Worm (Caenorhabditis elegans) whole organism, L3 larva: ENCODE results near the gene srab-16.

Experiments
- R02D3.7 ChIP-seq: fragments of 150-350 bp; optimal IDR thresholded peaks from 2 replicates; lab custom pipeline; 2014; ENCODE audit warnings: missing biosample characterization, missing genetic modification characterization
- ZK546.5 ChIP-seq: sonication (generic microtip); optimal IDR thresholded peaks from 2 replicates; lab custom pipeline; 2017; ENCODE audit warnings: missing biosample characterization, missing genetic modification characterization
- ama-1 ChIP-seq: fragments of 150-350 bp; optimal IDR thresholded peaks from 2 replicates; lab custom pipeline; 2018
- ceh-28 ChIP-seq: fragments of 150-350 bp; optimal IDR thresholded peaks from 2 replicates; lab custom pipeline; 2014; ENCODE audit warnings: missing biosample characterization, missing genetic modification reagents, missing genetic modification characterization
- daf-12 ChIP-seq: fragments of 150-350 bp; optimal IDR thresholded peaks from 2 replicates; lab custom pipeline; 2014; ENCODE audit warnings: missing biosample characterization, missing genetic modification reagents, missing genetic modification characterization
- egl-5 ChIP-seq: fragments of 150-350 bp; optimal IDR thresholded peaks from 2 replicates; lab custom pipeline; 2017; ENCODE audit warnings: missing biosample characterization, missing genetic modification reagents, missing genetic modification characterization, inconsistent platforms
- elt-1 ChIP-seq: fragments of 150-350 bp; optimal IDR thresholded peaks from 2 replicates; lab custom pipeline; 2014; ENCODE audit warnings: missing biosample characterization, missing genetic modification characterization
- elt-2 ChIP-seq: sonication (generic microtip); optimal IDR thresholded peaks from 2 replicates; lab custom pipeline; 2016; ENCODE audit warnings: missing genetic modification reagents, mild to moderate bottlenecking, missing genetic modification characterization, missing compliant biosample characterization
- elt-3 ChIP-seq, 3 experiments: fragments of 150-350 bp in 1 of 3; sonication (generic microtip) in 2 of 3; optimal IDR thresholded peaks; 2 replicates in 2 of 3; 4 replicates in 1 of 3; lab custom pipeline; 2014 to 2017; ENCODE audit warnings: missing biosample characterization in 3 of 3, missing genetic modification characterization in 3 of 3
- fkh-2 ChIP-seq: fragments of 150-350 bp; optimal IDR thresholded peaks from 2 replicates; lab custom pipeline; 2014; ENCODE audit warnings: missing biosample characterization, missing genetic modification reagents, missing genetic modification characterization
- fos-1 ChIP-seq: fragments of 150-350 bp; optimal IDR thresholded peaks from 2 replicates; lab custom pipeline; 2014; ENCODE audit warnings: missing biosample characterization, missing genetic modification characterization
- lin-15B ChIP-seq: fragments of 150-350 bp; optimal IDR thresholded peaks from 2 replicates; lab custom pipeline; 2014; ENCODE audit warnings: missing biosample characterization, missing genetic modification characterization
- lsy-12 ChIP-seq: sonication (generic microtip); optimal IDR thresholded peaks from 2 replicates; lab custom pipeline; 2016; ENCODE audit warnings: mild to moderate bottlenecking, missing genetic modification characterization, missing compliant biosample characterization
- mdl-1 ChIP-seq: fragments of 150-350 bp; optimal IDR thresholded peaks from 2 replicates; lab custom pipeline; 2014; ENCODE audit warnings: missing biosample characterization, missing genetic modification characterization
- mml-1 ChIP-seq: fragments of 150-350 bp; sonication (generic microtip); optimal IDR thresholded peaks from 3 replicates; lab custom pipeline; 2014; ENCODE audit warnings: missing biosample characterization, missing genetic modification characterization
- nfya-1 ChIP-seq: sonication (generic microtip); optimal IDR thresholded peaks from 2 replicates; lab custom pipeline; 2017; ENCODE audit warnings: missing genetic modification characterization, mild to moderate bottlenecking, missing compliant biosample characterization, antibody characterized with exemption, moderate library complexity; ENCODE audit not compliant: insufficient read depth
- nhr-11 ChIP-seq: fragments of 150-350 bp; optimal IDR thresholded peaks from 2 replicates; lab custom pipeline; 2014; ENCODE audit warnings: missing biosample characterization, missing genetic modification characterization
- nhr-23 ChIP-seq: fragments of 150-350 bp; optimal IDR thresholded peaks from 2 replicates; lab custom pipeline; 2014; ENCODE audit warnings: missing biosample characterization, missing genetic modification reagents, missing genetic modification characterization
- nhr-25 ChIP-seq: sonication (generic microtip); optimal IDR thresholded peaks from 2 replicates; lab custom pipeline; 2017; ENCODE audit warnings: missing biosample characterization, missing genetic modification characterization
- nhr-28 ChIP-seq: fragments of 150-350 bp; optimal IDR thresholded peaks from 2 replicates; lab custom pipeline; 2014; ENCODE audit warnings: missing biosample characterization, missing genetic modification characterization
- nhr-43 ChIP-seq: sonication (generic microtip); optimal IDR thresholded peaks from 2 replicates; lab custom pipeline; 2016; ENCODE audit warnings: mild to moderate bottlenecking, missing genetic modification characterization, missing compliant biosample characterization; ENCODE audit not compliant: poor library complexity, severe bottlenecking
- nhr-67 ChIP-seq: fragments of 150-350 bp; optimal IDR thresholded peaks from 2 replicates; lab custom pipeline; 2014; ENCODE audit warnings: missing biosample characterization, missing genetic modification characterization
- nhr-76 ChIP-seq: fragments of 150-350 bp; sonication (generic microtip); optimal IDR thresholded peaks from 5 replicates; lab custom pipeline; 2014; ENCODE audit warnings: missing biosample characterization, missing genetic modification characterization
- nhr-77 ChIP-seq: fragments of 150-350 bp; optimal IDR thresholded peaks from 2 replicates; lab custom pipeline; 2014; ENCODE audit warnings: missing biosample characterization, missing genetic modification characterization
- pqm-1 ChIP-seq: fragments of 150-350 bp; optimal IDR thresholded peaks from 2 replicates; lab custom pipeline; 2017; ENCODE audit warnings: missing biosample characterization, missing genetic modification characterization, inconsistent platforms
- skn-1 ChIP-seq: fragments of 150-350 bp; optimal IDR thresholded peaks from 2 replicates; lab custom pipeline; 2014; ENCODE audit warnings: missing biosample characterization, missing genetic modification characterization
- snpc-4 ChIP-seq: fragments of 150-350 bp; optimal IDR thresholded peaks from 2 replicates; lab custom pipeline; 2014; ENCODE audit warnings: missing biosample characterization, missing genetic modification characterization
- tbx-2 ChIP-seq: sonication (generic microtip); optimal IDR thresholded peaks from 2 replicates; lab custom pipeline; 2016; ENCODE audit warnings: mild to moderate bottlenecking, missing genetic modification characterization, missing compliant biosample characterization
- unc-39 ChIP-seq: sonication (generic microtip); optimal IDR thresholded peaks from 4 replicates; lab custom pipeline; 2017; ENCODE audit warnings: missing biosample characterization, missing genetic modification characterization
- unc-62 ChIP-seq: fragments of 150-350 bp; sonication (generic microtip); optimal IDR thresholded peaks from 4 replicates; lab custom pipeline; 2014; ENCODE audit warnings: missing biosample characterization, missing genetic modification reagents, missing genetic modification characterization
- ztf-11 ChIP-seq: fragments of 150-350 bp; optimal IDR thresholded peaks from 2 replicates; lab custom pipeline; 2014; ENCODE audit warnings: missing biosample characterization, missing genetic modification characterization

srab-16 gene

ce11 chrV:778339-778738 is 4.2 kb upstream of the srab-16 start, which contains the start of gene srbc-59:
Gene srbc-59 (plus strand): TSS chrV:778639.
- TF ChIP-seq lin-15B (tag; lab: Kevin White, UChicago) = no peak
- TF ChIP-seq lsy-12 (tag; lab: Kevin White, UChicago) = no peak
- no peak for TF ChIP-seq fos-1 (tag; lab: Kevin White, UChicago)
- TF ChIP-seq nhr-11 (tag; lab: Kevin White, UChicago) = no peak
- no peak for TF ChIP-seq mml-1 (tag; lab: Kevin White, UChicago)
- TF ChIP-seq nhr-23 = no peak
- no peak for TF ChIP-seq egl-5 (tag; lab: Kevin White, UChicago)
- no peak for TF ChIP-seq ZK546.5 (tag; lab: Kevin White, UChicago)
- no peak for TF ChIP-seq nhr-28 (tag; lab: Kevin White, UChicago)

- TF ChIP-seq ztf-11 (tag; lab: Kevin White, UChicago) = no peak
- no peak for TF ChIP-seq unc-62 (GFP tag; lab: Kevin White, UChicago)
- TF ChIP-seq mdl-1 (tag; lab: Kevin White, UChicago) = no peak
- no peak for TF ChIP-seq skn-1 (tag; lab: Kevin White, UChicago)
- TF ChIP-seq elt-3 (tag; optimal IDR thresholded peaks at IDR 0.05; lab: Kevin White, UChicago) = no peak
- no peak for TF ChIP-seq mml-1 (tag; lab: Kevin White, UChicago)
- TF ChIP-seq fkh-2 = no peak
- TF ChIP-seq snpc-4 (tag; lab: Kevin White, UChicago) = no peak
- TF ChIP-seq ceh-28 (tag; lab: Kevin White, UChicago) = no peak
- TF ChIP-seq nhr-77 = no peak
- no peak for TF ChIP-seq tbx-2 (tag; lab: Kevin White, UChicago)
- no peak for TF ChIP-seq daf-12 (tag; lab: Kevin White, UChicago)
- TF ChIP-seq ZK546.5 (tag; lab: Kevin White, UChicago) = no peak
- no peak for TF ChIP-seq R02D3.7 (tag; lab: Kevin White, UChicago)
- no peak for TF ChIP-seq pqm-1
- no peak for TF ChIP-seq fos-1 (tag; lab: Kevin White, UChicago)
- TF ChIP-seq, all 47 proteins: peak for 0
Observed at ce11 chrV:779999-780398, 2.5 kb upstream of the srab-16 start, which contains the start of gene srbc-60. Gene srbc-60 (plus strand): TSS chrV:780299.

- TF ChIP-seq nhr-43 = no peak
- TF ChIP-seq tbx-2 (tag; lab: Kevin White, UChicago) = no peak
Observed at ce11 chrV:794092-794491, 11.6 kb downstream of the srab-16 start.

DNA sequence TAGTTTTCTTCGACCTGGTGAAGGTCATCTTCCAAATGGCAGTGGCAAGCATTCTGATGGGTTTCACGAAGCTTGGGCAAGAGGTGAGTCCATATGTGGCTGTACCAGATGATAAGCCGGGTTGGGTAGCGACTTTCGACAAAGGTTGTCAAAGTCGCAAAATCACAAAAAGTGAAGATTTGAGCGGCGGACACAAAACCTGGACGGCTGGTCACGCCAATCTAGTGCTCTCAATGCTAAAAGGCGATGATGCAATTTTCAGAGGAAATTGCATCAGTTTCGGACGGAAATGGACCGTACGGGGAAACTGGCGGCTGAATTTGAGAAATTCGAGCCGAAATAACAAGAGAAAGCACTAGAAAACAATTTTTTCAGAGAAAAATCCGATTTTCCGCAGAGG is 14.7 kb downstream of the srab-16 start:
- TF ChIP-seq nhr-67 (tag; lab: Kevin White, UChicago) (no peak), nhr-25 (tag; lab: Kevin White, UChicago) (no peak), snpc-4 (tag; lab: Kevin White, UChicago) (no peak), elt-2 (tag; lab: Kevin White, UChicago) (no peak), nhr-43 (no peak)
- TF ChIP-seq, all 47 proteins: peak for 0

DNA sequence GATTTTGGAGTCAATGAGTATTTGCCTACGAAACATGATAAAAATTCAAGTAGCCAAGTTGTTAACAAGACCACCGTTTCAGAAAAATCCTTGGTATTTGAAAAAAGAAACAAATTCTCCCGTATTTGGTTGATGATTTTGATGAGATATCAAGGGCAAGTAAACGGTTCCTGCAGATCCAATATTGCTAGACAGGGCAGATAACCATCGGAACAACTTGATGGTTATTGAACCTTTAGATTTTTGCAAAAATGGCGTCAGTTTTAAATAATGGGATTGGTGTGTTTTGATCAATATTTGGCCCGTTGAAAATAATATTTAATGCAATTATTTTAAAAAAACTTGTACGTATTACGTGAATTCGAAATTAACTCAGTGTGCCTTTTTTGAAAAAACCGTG is 17.7 kb downstream of the srab-16 start:
- no peak for TF ChIP-seq ztf-11 (tag; lab: Kevin White, UChicago)
- TF ChIP-seq pqm-1 = no peak
- no peak for TF ChIP-seq unc-39
- peak; percentile 52 for TF ChIP-seq elt-1

- TF ChIP-seq nhr-25 (tag; lab: Kevin White, UChicago) (peak; percentile 39), nhr-23 (peak; percentile 21), pqm-1 (no peak), elt-2 (tag; lab: Kevin White, UChicago) (no peak), nfya-1 (tag; lab: Kevin White, UChicago) (no peak), ama-1 (lab: Kevin White, UChicago) (no peak), elt-1 (peak; percentile 84)
Observed at ce11 chrV:801555-802060, 19.1 kb downstream of the srab-16 start.

- no peak for TF ChIP-seq R02D3.7 (tag; lab: Kevin White, UChicago)
- TF ChIP-seq snpc-4 (tag; lab: Kevin White, UChicago) = no peak
- TF ChIP-seq nhr-76 (tag; lab: Kevin White, UChicago) = no peak
- TF ChIP-seq nhr-25 (tag; lab: Kevin White, UChicago) = no peak
Observed at ce11 chrV:802726-803125, 20.2 kb downstream of the srab-16 start.
